Fruit fly (Drosophila melanogaster) Kc167 (cell line): ENCODE results near the gene Uch-L5R.

Experiments used
- Myc ChIP-seq: fragments of >200 bp; optimal IDR thresholded peaks from 2 replicates; lab custom pipeline; 2017; ENCODE audit warnings: missing external identifiers
- Sin3A ChIP-seq: fragments of >200 bp; optimal IDR thresholded peaks from 2 replicates; lab custom pipeline; 2018; ENCODE audit warnings: missing external identifiers
- h ChIP-seq: fragments of >200 bp; optimal IDR thresholded peaks from 3 replicates; lab custom pipeline; 2018; ENCODE audit warnings: missing external identifiers
- insv ChIP-seq: fragments of >200 bp; optimal IDR thresholded peaks from 3 replicates; lab custom pipeline; 2018; ENCODE audit warnings: missing external identifiers
- psq ChIP-seq: fragments of >200 bp; optimal IDR thresholded peaks from 2 replicates; lab custom pipeline; 2017; ENCODE audit warnings: missing external identifiers
- ttk ChIP-seq: sonication (Bioruptor generic); optimal IDR thresholded peaks from 2 replicates; lab custom pipeline; 2017; ENCODE audit warnings: missing external identifiers

The Uch-L5R gene

dm6 chrX:12017815-12018439 lies 38.5 kb downstream of the Uch-L5R start, which contains the start of gene Chrac-16:
Chrac-16 (minus strand) TSS chrX:12017961.
- TF ChIP-seq h (lab: Kevin White, UChicago), result no peak

- TF ChIP-seq ttk (no peak), insv (lab: Kevin White, UChicago) (no peak), Sin3A (lab: Kevin White, UChicago) (no peak), Myc (lab: Kevin White, UChicago) (no peak), psq (lab: Kevin White, UChicago) (no peak), h (lab: Kevin White, UChicago) (no peak)
These were observed 41.5 kb downstream of the Uch-L5R start for dm6 chrX:12014800-12015389.

dm6 chrX:12014131-12014530 lies 42.3 kb downstream of the Uch-L5R start:
- TF ChIP-seq h (lab: Kevin White, UChicago), result no peak
- no peak for TF ChIP-seq ttk
- no peak for TF ChIP-seq Sin3A (lab: Kevin White, UChicago)
- TF ChIP-seq psq (lab: Kevin White, UChicago), result no peak
- TF ChIP-seq insv (lab: Kevin White, UChicago), result no peak
- TF ChIP-seq Myc (lab: Kevin White, UChicago), result no peak

- TF ChIP-seq Sin3A (lab: Kevin White, UChicago), result no peak
- TF ChIP-seq Myc (lab: Kevin White, UChicago), result no peak
- no peak for TF ChIP-seq ttk
- TF ChIP-seq h (lab: Kevin White, UChicago), result no peak
- no peak for TF ChIP-seq psq (lab: Kevin White, UChicago)
- TF ChIP-seq insv (lab: Kevin White, UChicago), result no peak
These were observed 43.3 kb downstream of the Uch-L5R start for dm6 chrX:12013098-12013493.

dm6 chrX:12012149-12013097 lies 44.0 kb downstream of the Uch-L5R start, which contains the start of the genes CG1492 and regucalcin:
CG1492 (minus strand) TSS chrX:12012211.
regucalcin (plus strand) TSS chrX:12012377.
- peak; percentile 41 for TF ChIP-seq psq (lab: Kevin White, UChicago)
- no peak for TF ChIP-seq h (lab: Kevin White, UChicago)

- TF ChIP-seq Myc (lab: Kevin White, UChicago) (no peak), psq (lab: Kevin White, UChicago) (no peak), Sin3A (lab: Kevin White, UChicago) (no peak), insv (lab: Kevin White, UChicago) (no peak), h (lab: Kevin White, UChicago) (no peak), ttk (no peak)
These were observed 48.8 kb downstream of the Uch-L5R start for dm6 chrX:12007593-12007992.

dm6 chrX:12006678-12007441 lies 49.6 kb downstream of the Uch-L5R start, which contains the start of gene CG1806:
CG1806 (plus strand) TSS chrX:12007176.
- TF ChIP-seq psq (lab: Kevin White, UChicago) (no peak), ttk (no peak), h (lab: Kevin White, UChicago) (no peak), Myc (lab: Kevin White, UChicago) (no peak), Sin3A (lab: Kevin White, UChicago) (no peak), insv (lab: Kevin White, UChicago) (no peak)
